Fruit fly (Drosophila melanogaster) whole organism, prepupa: ENCODE data around the gene CG33268.

Experiments
- Blimp-1 ChIP-seq: fragments of 200-800 bp; sonication (Bioruptor generic); optimal IDR thresholded peaks from 3 replicates; lab custom pipeline; 2017; ENCODE audit warnings: missing biosample characterization, missing genetic modification characterization, mild to moderate bottlenecking, moderate library complexity, missing genetic modification reagents
- CG10669 ChIP-seq: fragments of 200-800 bp; sonication (Bioruptor generic); optimal IDR thresholded peaks from 3 replicates; lab custom pipeline; 2018; ENCODE audit warnings: missing biosample characterization, mild to moderate bottlenecking, missing genetic modification characterization, moderate library complexity
- CG11902 ChIP-seq: fragments of 200-800 bp; sonication (Bioruptor generic); optimal IDR thresholded peaks from 3 replicates; lab custom pipeline; 2016; ENCODE audit warnings: missing biosample characterization, missing genetic modification characterization
- CG15336 ChIP-seq: fragments of 200-800 bp; sonication (Bioruptor generic); IDR thresholded peaks from 2 replicates; pipeline ENCODE4 v1.3.6; 2022; ENCODE audit warnings: missing biosample characterization, missing genetic modification characterization
- CG1621 ChIP-seq: fragments of 200-800 bp; sonication (Bioruptor generic); optimal IDR thresholded peaks from 3 replicates; lab custom pipeline; 2018; ENCODE audit warnings: missing biosample characterization, mild to moderate bottlenecking, missing genetic modification characterization
- CG16779 ChIP-seq: fragments of 200-800 bp; sonication (Bioruptor generic); optimal IDR thresholded peaks from 3 replicates; lab custom pipeline; 2017; ENCODE audit warnings: missing biosample characterization, mild to moderate bottlenecking, missing genetic modification characterization
- CG3032 ChIP-seq: fragments of 200-800 bp; optimal IDR thresholded peaks from 2 replicates; lab custom pipeline; 2019; ENCODE audit warnings: missing biosample characterization, mild to moderate bottlenecking, missing genetic modification characterization, moderate library complexity
- CG31627 ChIP-seq: fragments of 200-800 bp; sonication (Bioruptor generic); optimal IDR thresholded peaks from 3 replicates; lab custom pipeline; 2016; ENCODE audit warnings: missing biosample characterization, missing genetic modification characterization
- CG32006 ChIP-seq: fragments of 200-800 bp; sonication (Bioruptor generic); optimal IDR thresholded peaks from 3 replicates; lab custom pipeline; 2017; ENCODE audit warnings: missing biosample characterization, mild to moderate bottlenecking, missing genetic modification characterization
- CG34406 ChIP-seq: fragments of 200-800 bp; sonication (Bioruptor generic); optimal IDR thresholded peaks from 3 replicates; lab custom pipeline; 2016; ENCODE audit warnings: missing biosample characterization, missing genetic modification characterization
- CG3919 ChIP-seq: fragments of 200-800 bp; sonication (Bioruptor generic); optimal IDR thresholded peaks from 3 replicates; lab custom pipeline; 2016; ENCODE audit warnings: missing biosample characterization, missing genetic modification characterization
- CG4318 ChIP-seq: fragments of 200-800 bp; sonication (Bioruptor generic); optimal IDR thresholded peaks from 3 replicates; lab custom pipeline; 2017; ENCODE audit warnings: missing biosample characterization, mild to moderate bottlenecking, missing genetic modification characterization
- CG6163 ChIP-seq: fragments of 200-800 bp; sonication (Bioruptor generic); IDR thresholded peaks from 3 replicates; pipeline ENCODE4 v1.3.6; 2022; ENCODE audit warnings: missing biosample characterization, missing genetic modification characterization
- CG6792 ChIP-seq: fragments of 200-800 bp; sonication (Bioruptor generic); optimal IDR thresholded peaks from 3 replicates; lab custom pipeline; 2016; ENCODE audit warnings: missing biosample characterization, missing genetic modification characterization
- CG6808 ChIP-seq: fragments of 200-800 bp; sonication (Bioruptor generic); optimal IDR thresholded peaks from 3 replicates; lab custom pipeline; 2017; ENCODE audit warnings: missing biosample characterization, missing genetic modification characterization, mild to moderate bottlenecking, moderate library complexity, missing genetic modification reagents
- CG6854 ChIP-seq: fragments of 200-800 bp; sonication (Bioruptor generic); optimal IDR thresholded peaks from 2 replicates; lab custom pipeline; 2017; ENCODE audit warnings: missing biosample characterization, mild to moderate bottlenecking, missing genetic modification characterization
- CG7368 ChIP-seq: fragments of 200-800 bp; sonication (Bioruptor generic); optimal IDR thresholded peaks from 3 replicates; lab custom pipeline; 2016; ENCODE audit warnings: missing biosample characterization, missing genetic modification characterization
- CG8119 ChIP-seq: fragments of 200-800 bp; sonication (Bioruptor generic); IDR thresholded peaks from 3 replicates; pipeline ENCODE4 v1.3.6; 2022; ENCODE audit warnings: missing biosample characterization, missing genetic modification characterization
- CG8632 ChIP-seq: fragments of 200-800 bp; sonication (Bioruptor generic); optimal IDR thresholded peaks from 3 replicates; lab custom pipeline; 2016; ENCODE audit warnings: missing biosample characterization, missing genetic modification characterization
- CG9139 ChIP-seq: fragments of 200-800 bp; sonication (Bioruptor generic); optimal IDR thresholded peaks from 3 replicates; lab custom pipeline; 2017; ENCODE audit warnings: missing biosample characterization, mild to moderate bottlenecking, missing genetic modification characterization
- Eip78C ChIP-seq: fragments of 200-800 bp; sonication (Bioruptor generic); peaks from one replicate; lab custom pipeline; 2016; ENCODE audit warnings: missing biosample characterization, missing genetic modification characterization
- Eip93F ChIP-seq: fragments of 200-800 bp; sonication (Bioruptor generic); optimal IDR thresholded peaks from 2 replicates; lab custom pipeline; 2016; ENCODE audit warnings: missing biosample characterization, mild to moderate bottlenecking, missing genetic modification characterization
- Ets21C ChIP-seq: fragments of 200-800 bp; sonication (Bioruptor generic); optimal IDR thresholded peaks from 3 replicates; lab custom pipeline; 2016; ENCODE audit warnings: missing biosample characterization, missing genetic modification characterization
- Ets96B ChIP-seq: fragments of 200-800 bp; optimal IDR thresholded peaks from 2 replicates; lab custom pipeline; 2019; ENCODE audit warnings: missing biosample characterization, mild to moderate bottlenecking, missing genetic modification characterization, moderate library complexity
- Gug ChIP-seq: fragments of 200-800 bp; sonication (Bioruptor generic); IDR thresholded peaks from 2 replicates; pipeline ENCODE4 v1.3.6; 2022; ENCODE audit warnings: missing biosample characterization, missing genetic modification characterization
- Hr38 ChIP-seq: sonication (Bioruptor generic); optimal IDR thresholded peaks from 2 replicates; lab custom pipeline; 2016; ENCODE audit warnings: missing biosample characterization, missing genetic modification characterization
- Hr39 ChIP-seq: fragments of 200-800 bp; sonication (Bioruptor generic); optimal IDR thresholded peaks from 2 replicates; lab custom pipeline; 2016; ENCODE audit warnings: missing biosample characterization, missing genetic modification characterization
- Hr4 ChIP-seq: fragments of 200-800 bp; sonication (Bioruptor generic); optimal IDR thresholded peaks from 3 replicates; lab custom pipeline; 2016; ENCODE audit warnings: missing biosample characterization, missing genetic modification characterization
- Met ChIP-seq: fragments of 200-800 bp; sonication (Bioruptor generic); optimal IDR thresholded peaks from 3 replicates; lab custom pipeline; 2016; ENCODE audit warnings: missing biosample characterization, missing genetic modification characterization
- OdsH ChIP-seq: fragments of 200-800 bp; sonication (Bioruptor generic); optimal IDR thresholded peaks from 3 replicates; lab custom pipeline; 2016; ENCODE audit warnings: missing biosample characterization, missing genetic modification characterization
- Smox ChIP-seq: fragments of 200-800 bp; sonication (Bioruptor generic); optimal IDR thresholded peaks from 3 replicates; lab custom pipeline; 2016; ENCODE audit warnings: missing biosample characterization, missing genetic modification characterization
- Sox102F ChIP-seq: fragments of 200-800 bp; sonication (Bioruptor generic); optimal IDR thresholded peaks from 2 replicates; lab custom pipeline; 2016; ENCODE audit warnings: missing biosample characterization, mild to moderate bottlenecking, missing genetic modification characterization
- Sox14 ChIP-seq: fragments of 200-800 bp; sonication (Bioruptor generic); optimal IDR thresholded peaks from 3 replicates; lab custom pipeline; 2016; ENCODE audit warnings: missing biosample characterization, missing genetic modification characterization
- Sox15 ChIP-seq: fragments of 200-800 bp; sonication (Bioruptor generic); optimal IDR thresholded peaks from 3 replicates; lab custom pipeline; 2016; ENCODE audit warnings: missing biosample characterization, missing genetic modification characterization
- acj6 ChIP-seq: fragments of 200-800 bp; sonication (Bioruptor generic); optimal IDR thresholded peaks from 3 replicates; lab custom pipeline; 2016; ENCODE audit warnings: missing biosample characterization, missing genetic modification characterization
- cyc ChIP-seq: fragments of 200-800 bp; sonication (Bioruptor generic); optimal IDR thresholded peaks from 3 replicates; lab custom pipeline; 2016; ENCODE audit warnings: missing biosample characterization, missing genetic modification characterization
- dac ChIP-seq: fragments of 200-800 bp; sonication (Bioruptor generic); optimal IDR thresholded peaks from 2 replicates; lab custom pipeline; 2017; ENCODE audit warnings: missing biosample characterization, mild to moderate bottlenecking, missing genetic modification characterization
- dsx ChIP-seq: fragments of 200-800 bp; optimal IDR thresholded peaks from 3 replicates; lab custom pipeline; 2019; ENCODE audit warnings: missing biosample characterization, mild to moderate bottlenecking, missing genetic modification characterization, moderate library complexity; ENCODE audit not compliant: poor library complexity, severe bottlenecking
- eg ChIP-seq: fragments of 200-800 bp; sonication (Bioruptor generic); IDR thresholded peaks from 3 replicates; pipeline ENCODE4 v1.3.6; 2022; ENCODE audit warnings: missing biosample characterization, missing genetic modification characterization
- esn ChIP-seq: fragments of 200-800 bp; sonication (Bioruptor generic); optimal IDR thresholded peaks from 2 replicates; lab custom pipeline; 2016; ENCODE audit warnings: missing biosample characterization, mild to moderate bottlenecking, missing genetic modification characterization, moderate library complexity
- fd59A ChIP-seq: fragments of 200-800 bp; sonication (Bioruptor generic); optimal IDR thresholded peaks from 2 replicates; lab custom pipeline; 2017; ENCODE audit warnings: missing biosample characterization, mild to moderate bottlenecking, missing genetic modification characterization, missing genetic modification reagents
- fd85E ChIP-seq: fragments of 200-800 bp; sonication (Bioruptor generic); optimal IDR thresholded peaks from 3 replicates; lab custom pipeline; 2016; ENCODE audit warnings: missing biosample characterization, missing genetic modification characterization
- fkh ChIP-seq: fragments of 200-800 bp; sonication (Bioruptor generic); optimal IDR thresholded peaks from 3 replicates; lab custom pipeline; 2017; ENCODE audit warnings: missing biosample characterization, mild to moderate bottlenecking, missing genetic modification characterization, moderate library complexity
- pdm3 ChIP-seq: fragments of 200-800 bp; sonication (Bioruptor generic); optimal IDR thresholded peaks from 3 replicates; lab custom pipeline; 2016; ENCODE audit warnings: missing biosample characterization, missing genetic modification characterization
- salr ChIP-seq, 2 experiments: fragments of 200-800 bp; sonication (Bioruptor generic); optimal IDR thresholded peaks; 3 replicates each; lab custom pipeline; 2016 to 2018; ENCODE audit warnings: missing biosample characterization in 2 of 2, missing genetic modification characterization in 2 of 2, mild to moderate bottlenecking in 1 of 2
- ss ChIP-seq, 2 experiments: fragments of 200-800 bp; sonication (Bioruptor generic); optimal IDR thresholded peaks; 2 replicates in 1 of 2; 3 replicates in 1 of 2; lab custom pipeline; 2017 to 2018; ENCODE audit warnings: mild to moderate bottlenecking in 2 of 2, missing biosample characterization in 2 of 2, missing genetic modification characterization in 2 of 2, moderate library complexity in 1 of 2
- vri ChIP-seq: fragments of 200-800 bp; sonication (Bioruptor generic); optimal IDR thresholded peaks from 3 replicates; lab custom pipeline; 2016; ENCODE audit warnings: missing biosample characterization, mild to moderate bottlenecking, missing genetic modification characterization

CG33268 gene

DNA sequence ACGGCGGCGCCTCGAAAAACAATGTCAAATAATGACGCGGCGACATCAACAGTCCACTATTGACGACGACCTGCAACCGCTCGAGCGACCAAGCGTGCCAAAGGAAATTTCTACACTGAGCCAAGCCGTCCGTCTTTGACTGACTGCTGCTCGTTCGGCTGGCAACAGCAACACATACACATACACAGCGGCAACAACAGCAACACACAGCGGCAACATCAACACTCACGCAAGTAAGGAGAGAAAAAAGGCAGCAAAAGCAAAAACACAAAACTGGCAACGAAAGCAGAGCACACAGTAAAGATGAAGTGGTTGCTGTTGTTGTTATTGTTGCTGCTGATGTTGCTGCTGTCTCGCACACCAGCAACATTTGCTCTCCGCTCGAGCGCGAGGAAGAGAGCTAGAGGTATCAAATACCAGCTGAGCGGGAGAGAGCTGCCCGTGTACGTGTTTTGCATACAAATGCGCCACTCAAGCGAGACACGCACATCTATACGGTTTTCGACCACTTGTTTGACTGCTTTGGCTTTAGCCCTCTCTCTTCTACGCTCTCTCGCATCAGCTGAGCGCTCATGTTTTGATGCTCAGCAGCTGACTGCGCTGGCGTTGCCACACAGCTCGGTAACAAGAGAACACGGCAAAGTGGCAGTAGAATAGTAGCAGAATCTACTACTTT, 37.9 kb downstream of the CG33268 start (continued):
- TF ChIP-seq CG32006 (GFP tag; lab: Kevin White, UChicago): peak; percentile 54
- peak; percentile 28 for TF ChIP-seq Met (GFP tag; lab: Kevin White, UChicago)
- no peak for TF ChIP-seq Sox15 (GFP tag; lab: Kevin White, UChicago)
- 0 out of 2 replicates have a peak, but pooled peaks have one; percentile 26 for TF ChIP-seq Gug
- peak; percentile 31 for TF ChIP-seq CG34406
- peak; percentile 37 for TF ChIP-seq Blimp-1 (GFP tag; lab: Kevin White, UChicago)
- TF ChIP-seq salr (GFP tag; optimal IDR thresholded peaks at IDR 0.05; lab: Kevin White, UChicago): no peak
- peak; percentile 37 for TF ChIP-seq Sox14
- no peak for TF ChIP-seq cyc (GFP tag; lab: Kevin White, UChicago)

DNA sequence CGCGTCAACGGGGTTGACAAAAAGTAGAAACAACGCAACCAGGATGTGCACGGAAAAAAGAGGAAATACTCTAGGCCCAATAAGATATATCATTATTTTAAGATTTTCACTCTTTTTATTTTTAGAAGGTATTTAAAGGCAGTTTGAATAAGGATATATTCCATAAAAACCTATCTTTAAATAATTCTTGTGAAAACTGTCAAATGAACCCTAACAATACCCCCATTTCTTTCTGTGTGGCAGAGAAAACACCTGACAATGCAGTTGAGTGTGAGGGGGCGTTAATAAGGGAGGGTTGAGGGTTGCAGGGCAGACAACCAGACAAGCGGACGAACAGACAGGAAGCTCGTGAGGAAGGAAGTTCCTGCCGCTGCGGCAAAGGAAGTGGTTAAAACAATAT, 39.1 kb downstream of the CG33268 start:
- TF ChIP-seq pdm3 (GFP tag; lab: Kevin White, UChicago) (peak; percentile 59), CG34406 (peak; percentile 51), CG7368 (GFP tag; lab: Kevin White, UChicago) (peak; percentile 12), dsx (GFP tag; lab: Kevin White, UChicago) (peak; percentile 51), acj6 (GFP tag; lab: Kevin White, UChicago) (peak; percentile 47), CG15336 (GFP tag; lab: Robert Waterston, UW) (peak; percentile 76), esn (GFP tag; lab: Kevin White, UChicago) (peak; percentile 57), cyc (GFP tag; lab: Kevin White, UChicago) (peak; percentile 52), vri (GFP tag; lab: Kevin White, UChicago) (no peak), CG32006 (GFP tag; lab: Kevin White, UChicago) (peak; percentile 78), Gug (peak; percentile 53), Ets96B (peak; percentile 71), Ets21C (GFP tag; lab: Kevin White, UChicago) (no peak), CG8632 (GFP tag; lab: Kevin White, UChicago) (peak; percentile 48), dac (peak; percentile 34), fd85E (GFP tag; lab: Kevin White, UChicago) (no peak), OdsH (GFP tag; lab: Kevin White, UChicago) (peak; percentile 51), Met (GFP tag; lab: Kevin White, UChicago) (peak; percentile 48), CG6808 (GFP tag; lab: Kevin White, UChicago) (peak; percentile 58), CG3032 (peak; percentile 50), Sox102F (peak; percentile 43), CG1621 (tag; lab: Kevin White, UChicago) (peak; percentile 31), Hr38 (GFP tag; lab: Kevin White, UChicago) (no peak), CG6854 (no peak), CG10669 (GFP tag; lab: Kevin White, UChicago) (peak; percentile 70), CG11902 (GFP tag; lab: Kevin White, UChicago) (peak; percentile 10), Eip93F (GFP tag; lab: Kevin White, UChicago) (no peak), CG8119 (peak; percentile 68), ss (GFP tag; optimal IDR thresholded peaks at IDR 0.05; lab: Kevin White, UChicago) (peak; percentile 21 to 64), Hr4 (GFP tag; lab: Kevin White, UChicago) (peak; percentile 72), Sox14 (peak; percentile 53), CG9139 (no peak), CG6792 (peak; percentile 44), Smox (peak; percentile 48), CG31627 (GFP tag; lab: Kevin White, UChicago) (peak; percentile 53), salr (GFP tag; optimal IDR thresholded peaks at IDR 0.05; lab: Kevin White, UChicago) (peak; percentile 33 to 34), CG16779 (no peak), Hr39 (GFP tag; lab: Kevin White, UChicago) (peak; percentile 36), CG3919 (GFP tag; lab: Kevin White, UChicago) (peak; percentile 65), eg (peak; percentile 81), fkh (GFP tag; lab: Kevin White, UChicago) (no peak), CG4318 (GFP tag; lab: Kevin White, UChicago) (peak; percentile 47), Blimp-1 (GFP tag; lab: Kevin White, UChicago) (no peak), Sox15 (GFP tag; lab: Kevin White, UChicago) (peak; percentile 16), Eip78C (GFP tag; lab: Kevin White, UChicago) (peak; percentile 87), fd59A (GFP tag; lab: Kevin White, UChicago) (peak; percentile 36), CG6163 (GFP tag; lab: Robert Waterston, UW) (peak; percentile 75; the same call in 2 of the 3 replicates)
